Fruit fly (Drosophila melanogaster) whole organism, larva: Measurements from ENCODE around the gene CG42828.

Experiments
- noc ChIP-seq: fragments of 200-800 bp; sonication (Bioruptor generic); optimal IDR thresholded peaks from 3 replicates; lab custom pipeline; 2019; ENCODE audit warnings: missing biosample characterization, mild to moderate bottlenecking, missing genetic modification characterization, moderate library complexity

The CG42828 gene

DNA sequence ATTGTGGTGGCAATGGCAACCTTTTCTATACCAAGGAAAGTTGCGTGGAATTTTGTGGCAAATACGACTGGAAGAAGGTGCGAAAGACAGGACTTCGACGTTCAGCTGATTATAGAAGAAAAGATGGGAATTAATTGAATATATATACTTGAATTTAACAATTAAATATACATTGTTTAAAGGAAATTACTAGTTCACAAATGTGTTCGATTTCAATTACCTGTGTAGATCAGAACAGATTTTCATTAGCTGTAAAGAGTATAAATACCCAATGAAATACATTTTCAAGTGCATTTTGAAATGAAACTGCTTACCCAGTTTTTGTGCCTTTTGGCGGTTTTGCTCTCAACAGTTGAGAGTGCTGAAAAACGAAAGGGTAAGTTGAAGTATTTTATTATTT is at the start of gene CG42828:
Gene CG42828, plus strand, starts transcription at position 301 of the 400 bp plus-strand sequence.
- TF ChIP-seq noc (tag; lab: Kevin White, UChicago), result no peak

DNA sequence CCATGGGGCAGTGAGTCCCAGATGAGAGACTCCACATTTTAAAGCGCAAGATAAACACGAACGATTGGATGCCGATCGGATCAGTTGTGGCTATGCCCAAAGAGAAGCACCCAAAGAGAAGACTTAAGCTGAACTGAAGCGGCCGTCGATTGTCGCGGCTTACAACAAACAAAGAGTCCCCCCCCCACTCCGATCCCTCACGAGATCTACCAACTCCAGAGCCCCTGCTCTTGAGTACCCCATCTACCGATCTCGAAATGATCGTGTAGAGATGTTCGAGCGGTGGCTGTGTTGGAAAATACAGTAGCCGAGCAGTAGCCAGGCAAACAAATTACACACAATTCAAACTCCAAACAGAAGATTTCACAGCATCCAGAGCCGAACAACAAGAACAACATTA is 47.8 kb upstream of the CG42828 start:
- no peak for TF ChIP-seq noc (tag; lab: Kevin White, UChicago)

DNA sequence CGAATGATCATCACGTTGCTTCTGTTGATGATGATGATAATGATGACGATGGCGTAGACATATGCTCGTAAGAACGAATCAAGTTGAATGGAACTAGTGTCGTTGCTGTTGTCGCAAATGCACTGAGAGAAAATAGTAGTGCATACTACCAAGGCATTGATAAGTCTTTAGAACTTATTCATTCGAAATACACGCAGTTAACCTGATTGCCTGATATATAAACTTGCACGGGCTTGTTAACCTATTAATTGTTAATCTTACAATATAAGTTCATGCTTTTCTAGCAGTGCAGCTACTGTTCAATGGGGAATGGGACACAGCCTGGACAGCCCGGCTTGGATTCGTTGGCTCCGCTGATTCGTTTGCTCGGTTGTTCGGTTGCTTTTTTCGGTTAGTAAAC is 47.2 kb upstream of the CG42828 start:
- peak; percentile 29 for TF ChIP-seq noc (tag; lab: Kevin White, UChicago)

DNA sequence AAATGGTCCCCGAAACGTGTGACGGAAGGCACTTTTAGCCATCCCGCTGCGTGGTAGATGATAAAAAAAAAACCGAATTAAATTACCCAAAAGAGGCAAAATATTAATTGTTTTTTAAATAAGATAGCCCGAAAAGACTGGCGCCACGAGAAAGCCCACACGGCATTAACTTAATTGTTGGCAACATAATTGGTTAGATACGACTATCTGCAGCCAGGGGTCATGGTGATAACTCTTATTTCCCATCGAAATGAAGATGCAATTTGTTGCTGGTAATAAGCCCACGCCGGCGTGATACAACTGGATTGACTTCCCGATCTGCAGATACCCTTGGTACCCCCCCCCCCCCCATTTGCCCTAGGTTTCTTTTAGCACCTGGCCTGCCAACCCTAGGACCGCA is 45.8 kb upstream of the CG42828 start:
- TF ChIP-seq noc (tag; lab: Kevin White, UChicago), result no peak

DNA sequence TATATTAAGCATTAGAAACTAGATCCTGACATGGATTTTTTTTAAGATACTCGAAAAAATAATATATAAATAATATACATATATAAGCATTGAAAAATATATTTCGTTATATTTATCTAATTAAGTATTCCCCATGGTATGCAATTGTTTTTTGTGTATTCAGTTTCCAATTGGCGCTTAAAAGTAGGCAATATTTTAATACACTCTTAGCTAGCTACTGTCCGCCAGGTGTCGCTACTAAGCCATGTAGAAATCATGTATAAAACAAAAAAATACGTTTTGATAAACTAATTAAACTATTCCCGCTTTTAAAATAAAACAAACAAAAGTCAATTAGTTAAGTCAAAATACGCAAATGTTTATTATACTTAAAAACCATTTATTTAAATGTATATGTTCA is 42.2 kb upstream of the CG42828 start:
- no peak for TF ChIP-seq noc (tag; lab: Kevin White, UChicago)

DNA sequence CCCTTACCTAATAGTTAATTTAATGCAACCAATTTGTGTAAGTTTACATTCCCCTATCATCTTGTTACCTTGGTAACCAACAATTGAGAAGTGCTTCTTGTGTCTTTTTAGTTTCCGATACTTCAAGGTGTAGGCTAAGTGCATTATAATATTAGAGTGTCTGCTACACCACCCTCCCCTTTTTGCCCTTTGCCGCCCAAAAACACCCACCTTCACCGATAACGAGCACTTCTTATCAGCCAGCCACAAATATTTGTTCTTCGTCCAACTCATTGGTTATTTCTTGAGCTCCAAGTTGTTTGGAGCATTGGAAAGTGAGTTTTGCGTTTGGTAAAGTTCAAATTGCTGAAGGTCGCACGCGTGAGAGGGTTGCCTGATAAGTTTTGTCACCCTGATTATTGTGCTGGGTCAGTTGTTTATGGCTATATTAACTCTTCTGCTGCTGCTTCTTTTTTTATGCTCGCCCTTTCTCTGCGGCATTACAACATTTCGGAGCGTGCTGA is 41.6 kb upstream of the CG42828 start:
- TF ChIP-seq noc (tag; lab: Kevin White, UChicago), result peak; percentile 68

DNA sequence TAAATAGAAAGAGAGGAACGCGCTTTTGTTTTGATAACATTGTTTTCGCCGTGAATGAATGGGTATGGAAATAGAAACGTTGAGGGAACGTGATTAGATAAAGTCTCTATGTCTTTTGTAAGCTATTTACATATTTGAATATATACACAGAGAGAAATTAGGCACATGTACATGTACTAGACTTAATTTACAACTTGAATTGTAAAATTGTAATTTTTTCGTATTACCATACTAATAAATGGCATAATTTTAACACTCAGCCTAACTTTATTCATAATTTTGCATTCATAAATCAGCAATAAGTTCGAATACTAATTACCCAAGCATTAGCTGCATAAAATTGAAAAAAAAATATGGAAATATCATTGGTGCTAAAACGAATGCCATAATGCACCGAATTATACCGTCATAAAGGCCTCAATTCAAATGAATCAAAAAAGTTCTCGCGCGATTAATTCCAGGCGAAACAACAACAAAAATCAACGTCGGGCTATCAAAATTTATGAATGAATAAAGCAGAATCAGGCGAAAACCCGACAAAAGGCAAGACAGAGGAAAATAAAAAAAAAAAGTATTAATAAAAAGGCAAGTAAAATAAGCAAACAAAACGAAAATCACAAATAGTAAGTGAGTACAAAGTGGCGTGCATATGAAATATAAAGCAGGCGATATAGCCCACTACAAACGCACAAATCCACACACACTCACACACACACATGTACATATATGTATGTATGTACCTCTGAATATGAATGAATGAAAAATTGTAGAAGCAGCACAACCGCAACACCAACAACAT is 40.8 kb upstream of the CG42828 start:
- peak; percentile 59 for TF ChIP-seq noc (tag; lab: Kevin White, UChicago)

DNA sequence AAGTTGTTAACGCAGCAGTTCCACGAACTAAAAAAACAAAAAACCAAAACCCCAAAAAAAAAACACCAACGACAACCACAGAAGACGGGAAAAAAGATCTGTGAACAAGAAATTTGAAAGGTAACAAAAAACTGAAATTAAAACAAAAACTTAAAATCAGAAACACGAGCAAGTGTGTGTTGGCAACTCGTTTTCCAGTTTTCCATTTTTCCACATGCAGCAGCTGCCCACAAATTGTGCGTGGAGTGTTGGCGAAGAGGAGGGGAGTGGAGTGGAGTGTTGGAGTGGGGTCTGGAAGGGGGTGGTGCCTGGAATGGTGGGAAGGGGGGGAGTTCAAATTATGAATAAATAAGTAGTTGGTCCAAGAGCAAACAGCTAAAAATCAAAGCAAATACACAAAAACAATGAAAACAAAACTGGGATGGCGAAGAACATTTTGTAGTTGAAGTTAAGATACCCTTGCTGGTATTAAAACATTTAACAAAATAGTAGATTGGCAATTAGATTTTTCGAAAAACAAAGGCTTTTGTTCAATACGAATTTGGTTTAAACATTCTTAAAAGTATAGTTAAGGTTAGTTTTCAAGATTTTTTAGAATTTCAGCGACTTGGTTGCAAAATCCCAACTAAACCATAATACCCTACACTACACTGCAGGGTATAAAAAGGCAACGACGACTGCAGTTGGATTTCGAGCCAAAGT is 40.0 kb upstream of the CG42828 start:
- no peak for TF ChIP-seq noc (tag; lab: Kevin White, UChicago)

DNA sequence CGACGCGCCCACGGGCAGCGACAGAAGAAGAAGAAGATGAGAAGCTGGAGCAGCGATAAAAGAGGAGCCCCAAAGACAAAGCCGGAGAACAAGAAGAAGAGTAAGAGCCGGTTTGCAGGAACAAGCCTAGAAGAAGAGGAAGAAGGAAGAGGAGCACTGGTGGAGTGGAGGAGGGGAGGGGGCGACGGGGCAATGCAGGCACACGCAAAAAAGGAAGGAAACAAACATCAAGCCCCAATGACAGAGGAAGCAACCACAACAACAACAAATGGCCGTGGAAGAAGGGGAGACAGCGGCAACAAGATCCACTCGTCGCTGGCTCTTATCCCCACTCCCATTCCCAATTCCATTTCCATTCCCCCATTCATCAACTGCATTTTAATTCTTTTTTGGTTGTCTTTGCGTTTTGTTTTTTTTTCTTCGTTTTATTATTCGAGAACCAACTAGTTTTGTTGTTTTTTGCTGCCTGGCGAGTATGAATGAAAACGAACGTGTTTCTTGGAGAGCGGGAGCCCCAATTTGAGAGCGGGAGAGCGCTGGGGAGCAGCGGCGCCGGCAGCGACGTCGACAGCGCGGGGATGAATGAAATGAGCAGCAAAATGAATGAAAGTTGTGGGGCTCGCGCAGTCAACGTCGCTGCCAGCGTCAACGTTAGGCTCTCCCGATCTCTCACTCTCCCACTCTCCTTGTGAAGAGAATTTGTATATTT is 39.3 kb upstream of the CG42828 start:
- TF ChIP-seq noc (tag; lab: Kevin White, UChicago), result no peak

DNA sequence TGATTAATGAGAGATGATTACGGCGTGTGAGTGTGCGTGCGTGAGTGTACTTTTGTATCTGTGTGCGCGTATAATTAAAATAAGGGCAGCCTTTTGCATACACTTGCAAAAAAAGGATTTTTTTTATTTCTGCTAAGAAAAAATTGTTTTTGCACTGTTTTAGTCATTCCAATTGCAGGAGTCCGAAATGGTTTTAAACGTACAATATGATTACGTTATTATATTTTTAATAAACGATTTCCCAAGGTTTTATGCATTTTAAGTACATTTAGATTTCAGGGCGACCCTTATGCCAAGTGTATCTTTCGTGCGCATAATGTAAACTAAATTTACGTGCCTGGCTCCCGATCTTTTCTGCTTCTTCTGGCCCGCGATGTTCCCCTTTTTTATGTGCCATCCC is 38.6 kb upstream of the CG42828 start:
- TF ChIP-seq noc (tag; lab: Kevin White, UChicago), result peak; percentile 64

DNA sequence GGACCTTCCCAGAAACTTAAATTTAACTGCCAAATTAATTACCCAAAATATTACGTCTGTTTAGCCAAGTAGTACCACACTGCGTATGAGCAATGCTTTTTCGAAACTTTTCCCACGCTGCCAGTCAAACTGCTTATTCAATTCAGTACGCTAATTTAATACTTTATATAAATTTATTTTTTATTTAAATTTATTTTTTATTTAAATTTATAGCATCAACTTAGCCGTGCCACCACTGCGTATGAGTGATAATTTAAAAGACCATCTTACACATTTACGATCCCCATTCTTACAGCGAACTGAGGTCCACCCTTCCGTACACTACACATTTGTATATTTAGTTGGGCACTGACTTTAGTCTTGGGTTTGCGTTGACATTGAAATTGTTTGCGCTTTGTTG is 37.9 kb upstream of the CG42828 start:
- peak; percentile 95 for TF ChIP-seq noc (tag; lab: Kevin White, UChicago)

DNA sequence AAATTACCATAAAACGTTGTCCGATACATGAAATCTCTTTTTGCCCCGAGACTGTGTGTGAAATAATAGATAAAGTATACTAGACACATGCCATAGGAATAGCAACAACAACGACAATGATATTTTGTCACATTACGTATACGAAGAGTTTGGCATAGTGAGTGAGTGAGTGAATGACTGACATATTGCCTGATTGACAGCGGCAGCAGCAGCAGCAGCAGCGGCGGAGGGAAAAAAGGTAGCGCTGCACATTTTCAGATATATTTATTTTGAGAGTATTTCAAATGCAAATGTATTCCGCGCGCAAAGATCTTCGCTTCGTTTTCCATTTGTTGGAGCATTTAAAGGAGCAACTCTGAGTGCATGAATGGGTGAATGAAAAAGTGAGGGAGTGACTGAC is 37.0 kb upstream of the CG42828 start:
- no peak for TF ChIP-seq noc (tag; lab: Kevin White, UChicago)

DNA sequence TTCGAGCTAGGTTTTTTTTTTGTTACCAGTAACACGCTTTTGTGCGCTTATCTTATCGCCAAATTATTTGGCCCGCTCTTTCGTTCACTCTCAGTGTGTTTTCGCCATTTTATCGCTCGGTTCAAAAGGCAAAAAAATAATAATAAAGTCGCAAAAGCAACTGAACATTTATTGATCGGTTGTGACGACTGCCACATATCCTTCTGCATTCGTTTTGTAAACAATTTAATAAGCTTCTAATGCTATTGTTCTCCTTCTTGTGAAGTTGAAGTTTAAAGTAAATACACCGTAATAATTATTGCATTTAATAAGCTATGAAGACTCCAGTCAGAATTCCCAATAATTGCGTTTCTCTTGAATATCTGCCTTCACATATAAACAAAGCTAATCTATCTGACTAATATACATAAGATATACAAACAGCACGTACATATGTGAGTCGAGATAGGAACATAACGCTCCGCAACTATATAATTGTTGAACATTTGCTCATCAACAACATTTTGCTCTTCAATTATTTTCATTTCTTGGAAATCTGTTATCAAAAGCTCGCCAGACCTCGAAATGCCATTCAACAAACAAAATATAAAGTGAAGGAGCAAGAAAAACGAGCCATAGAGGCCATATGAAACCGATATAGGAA is 36.2 kb upstream of the CG42828 start:
- TF ChIP-seq noc (tag; lab: Kevin White, UChicago), result peak; percentile 73

DNA sequence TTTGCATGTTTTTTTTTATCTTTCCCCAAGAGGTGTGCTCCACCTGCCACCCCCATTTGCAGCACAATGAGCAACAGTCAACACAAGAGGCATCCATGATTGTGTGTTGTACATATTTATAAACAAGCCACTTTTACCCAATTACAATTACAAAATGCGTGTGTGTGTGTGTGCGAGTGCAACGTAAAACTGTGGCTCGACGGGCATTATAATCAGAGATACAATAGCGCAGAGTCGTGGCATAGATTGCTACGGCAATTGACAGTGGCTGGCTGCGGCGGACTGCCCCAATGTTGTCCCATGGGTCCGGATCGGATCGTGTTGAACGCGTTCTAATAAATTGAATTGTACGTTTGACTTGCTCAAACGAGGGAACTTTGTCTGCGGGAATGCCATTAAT is 35.2 kb upstream of the CG42828 start:
- no peak for TF ChIP-seq noc (tag; lab: Kevin White, UChicago)

DNA sequence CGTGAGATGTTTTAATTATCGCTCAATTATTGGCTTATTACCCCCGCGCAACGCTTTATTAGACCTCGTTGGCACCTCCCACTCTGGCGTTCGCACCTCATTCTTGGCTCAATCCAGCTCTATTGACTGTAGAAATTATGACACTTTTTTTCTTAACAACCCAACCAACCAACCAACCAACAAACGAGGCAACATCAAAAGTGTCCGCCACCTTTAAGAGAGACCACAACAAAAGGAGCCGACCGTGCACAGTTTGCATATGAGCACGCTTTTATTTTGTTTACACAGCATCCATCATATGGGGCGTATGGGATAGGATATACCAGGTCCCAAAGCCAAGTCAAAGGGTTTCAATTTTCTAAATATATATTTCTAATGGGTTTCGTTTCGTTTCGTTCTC is 32.9 kb upstream of the CG42828 start:
- no peak for TF ChIP-seq noc (tag; lab: Kevin White, UChicago)
